Fruit fly (Drosophila melanogaster) whole organism, pupa: ENCODE measurements around the gene sina.

ENCODE experiments used
- CG10348 ChIP-seq: fragments of 200-800 bp; sonication (Bioruptor generic); IDR thresholded peaks from 2 replicates; pipeline ENCODE4 v1.3.6; 2022; ENCODE audit warnings: missing biosample characterization, missing genetic modification characterization
- CG14655 ChIP-seq: fragments of 200-800 bp; sonication (Bioruptor generic); optimal IDR thresholded peaks from 3 replicates; lab custom pipeline; 2017; ENCODE audit warnings: mild to moderate bottlenecking, missing biosample characterization, missing genetic modification reagents, missing genetic modification characterization
- CG32121 ChIP-seq: fragments of 200-800 bp; sonication (Bioruptor generic); IDR thresholded peaks from 2 replicates; pipeline ENCODE4 v1.3.6; 2022; ENCODE audit warnings: missing biosample characterization, missing genetic modification characterization
- CG4496 ChIP-seq: fragments of 200-800 bp; sonication (Bioruptor generic); IDR thresholded peaks from 3 replicates; pipeline ENCODE4 v1.3.6; 2022; ENCODE audit warnings: missing biosample characterization, missing genetic modification characterization
- CG8301 ChIP-seq: fragments of 200-800 bp; sonication (Bioruptor generic); optimal IDR thresholded peaks from 2 replicates; lab custom pipeline; 2018; ENCODE audit warnings: missing biosample characterization, mild to moderate bottlenecking, missing genetic modification characterization
- CG9948 ChIP-seq: fragments of 200-800 bp; sonication (Bioruptor generic); optimal IDR thresholded peaks from 2 replicates; lab custom pipeline; 2018; ENCODE audit warnings: missing biosample characterization, mild to moderate bottlenecking, missing genetic modification characterization, moderate library complexity
- D1 ChIP-seq: fragments of 200-800 bp; sonication (Bioruptor generic); optimal IDR thresholded peaks from 2 replicates; lab custom pipeline; 2018; ENCODE audit warnings: missing biosample characterization, mild to moderate bottlenecking, missing genetic modification characterization, moderate library complexity
- EcR ChIP-seq: fragments of 200-800 bp; sonication (Bioruptor generic); optimal IDR thresholded peaks from 3 replicates; lab custom pipeline; 2019; ENCODE audit warnings: missing biosample characterization, missing genetic modification characterization, mild to moderate bottlenecking, moderate library complexity, missing genetic modification reagents
- Ets98B ChIP-seq: fragments of 200-800 bp; sonication (Bioruptor generic); IDR thresholded peaks from 2 replicates; pipeline ENCODE4 v1.3.6; 2022; ENCODE audit warnings: missing biosample characterization, missing genetic modification characterization
- Pif1B ChIP-seq: fragments of 200-800 bp; sonication (Bioruptor generic); optimal IDR thresholded peaks from 3 replicates; lab custom pipeline; 2016; ENCODE audit warnings: missing biosample characterization, missing genetic modification characterization
- gl ChIP-seq: fragments of 200-800 bp; sonication (Bioruptor generic); optimal IDR thresholded peaks from 2 replicates; lab custom pipeline; 2018; ENCODE audit warnings: missing biosample characterization, mild to moderate bottlenecking, missing genetic modification characterization
- rn ChIP-seq: fragments of 200-800 bp; sonication (Bioruptor generic); IDR thresholded peaks from 2 replicates; pipeline ENCODE4 v1.3.6; 2022; ENCODE audit warnings: missing biosample characterization, missing genetic modification characterization

dm6 chr3L:16840540-16840939, 13.0 kb upstream of the sina start:
- TF ChIP-seq CG10348 (GFP tag; lab: Robert Waterston, UW) (no peak), CG8301 (tag; lab: Kevin White, UChicago) (no peak), rn (GFP tag; lab: Robert Waterston, UW) (no peak), Ets98B (GFP tag; lab: Robert Waterston, UW) (no peak), CG4496 (no peak), CG32121 (no peak), gl (tag; lab: Kevin White, UChicago) (no peak), CG14655 (GFP tag; lab: Kevin White, UChicago) (no peak), D1 (tag; lab: Kevin White, UChicago) (no peak), Pif1B (GFP tag; lab: Kevin White, UChicago) (no peak), EcR (GFP tag; lab: Kevin White, UChicago) (no peak), CG9948 (tag; lab: Kevin White, UChicago) (no peak)
